Worm (Caenorhabditis elegans): ENCODE data around the gene R08A2.5.
A peak's percentile ranks its signal among the peaks of the same experiment; 100 is the strongest.

R08A2.5 gene

ce11 chrV:14686231-14687105 is 25.9 kb upstream of the R08A2.5 start (continued):
- TF ChIP-seq rec-8 (tag; optimal IDR thresholded peaks at IDR 0.05) (no peak), lsl-1 (GFP tag; optimal IDR thresholded peaks at IDR 0.05) (no peak), mes-4 (tag; optimal IDR thresholded peaks at IDR 0.05) (no peak), egrh-3 (GFP tag; IDR thresholded peaks at IDR 0.05) (no peak), hrde-1 (tag; optimal IDR thresholded peaks at IDR 0.05; ENCODE audit: borderline replicate concordance) (no peak)

- TF ChIP-seq tlf-1 (GFP tag; optimal IDR thresholded peaks at IDR 0.05) (no peak), T26A5.8 (tag; optimal IDR thresholded peaks at IDR 0.05) (no peak), ztf-6 (GFP tag; IDR thresholded peaks at IDR 0.05) (peak; percentile 17; the same call in 1 of the 2 replicates), bed-1 (GFP tag; IDR thresholded peaks at IDR 0.05) (0 out of 2 replicates have a peak, but pooled peaks have one; percentile 15), mcd-1 (GFP tag; IDR thresholded peaks at IDR 0.05) (peak; percentile 40; the same call in 1 of the 2 replicates), snpc-3.4 (tag; optimal IDR thresholded peaks at IDR 0.05) (peak; percentile 26), efl-1 (GFP tag; optimal IDR thresholded peaks at IDR 0.05) (no peak), Y95B8A.8 (GFP tag; IDR thresholded peaks at IDR 0.05) (peak; percentile 7; the same call in 1 of the 2 replicates), cebp-1 (GFP tag; IDR thresholded peaks at IDR 0.05) (no peak), cebp-1 (tag; optimal IDR thresholded peaks at IDR 0.05) (peak; percentile 12), dox-1 (GFP tag; IDR thresholded peaks at IDR 0.05) (peak; percentile 9), B0336.3 (GFP tag; IDR thresholded peaks at IDR 0.05) (peak; percentile 5), lsl-1 (GFP tag; optimal IDR thresholded peaks at IDR 0.05) (peak; percentile 29), unc-62 (GFP tag; optimal IDR thresholded peaks at IDR 0.05) (no peak), nfyb-1 (GFP tag; IDR thresholded peaks at IDR 0.05) (peak; percentile 7; the same call in 1 of the 2 replicates), Y56A3A.18 (GFP tag; IDR thresholded peaks at IDR 0.05) (peak; percentile 23), zfh-2 (GFP tag; conservative IDR thresholded peaks at IDR 0.05) (0 out of 2 replicates have a peak, but pooled peaks have one; percentile 54), ama-1 (optimal IDR thresholded peaks at IDR 0.05) (peak; percentile 65), ama-1 (GFP tag; optimal IDR thresholded peaks at IDR 0.05) (no peak), snpc-4 (GFP tag; optimal IDR thresholded peaks at IDR 0.05) (no peak), snpc-4 (tag; optimal IDR thresholded peaks at IDR 0.05) (peak in 1 of 4 experiments; percentile 30), Y53G8AR.9 (GFP tag; conservative IDR thresholded peaks at IDR 0.05) (peak; percentile 28; the same call in 1 of the 2 replicates), madf-6 (GFP tag; IDR thresholded peaks at IDR 0.05) (peak; percentile 5; the same call in 1 of the 2 replicates), hsf-1 (GFP tag; IDR thresholded peaks at IDR 0.05) (peak; percentile 66), dpff-1 (tag; optimal IDR thresholded peaks at IDR 0.05) (no peak), cebp-2 (GFP tag; IDR thresholded peaks at IDR 0.05) (peak; percentile 33; the same call in 1 of the 2 replicates)
These were observed 25.1 kb upstream of the R08A2.5 start for ce11 chrV:14687106-14687964.

- TF ChIP-seq pbrm-1 (GFP tag; IDR thresholded peaks at IDR 0.05) (peak; percentile 85), nfya-2 (GFP tag; IDR thresholded peaks at IDR 0.05) (peak; percentile 84; the same call in 1 of the 2 replicates), lin-35 (GFP tag; optimal IDR thresholded peaks at IDR 0.05) (peak in 1 of 3 experiments; percentile 62), B0261.1 (tag; optimal IDR thresholded peaks at IDR 0.05) (peak; percentile 6), F23B12.7 (tag; optimal IDR thresholded peaks at IDR 0.05; ENCODE audit: insufficient read depth) (peak; percentile 44), zfh-2 (GFP tag; conservative IDR thresholded peaks at IDR 0.05) (peak; percentile 51), madf-6 (GFP tag; IDR thresholded peaks at IDR 0.05) (peak; percentile 84), lin-40 (tag; optimal IDR thresholded peaks at IDR 0.05) (peak; percentile 52), efl-1 (GFP tag; optimal IDR thresholded peaks at IDR 0.05) (peak; percentile 19), dox-1 (GFP tag; IDR thresholded peaks at IDR 0.05) (peak; percentile 76), ztf-18 (tag; optimal IDR thresholded peaks at IDR 0.05) (peak; percentile 43), tbp1 (GFP tag; optimal IDR thresholded peaks at IDR 0.05) (peak; percentile 67), K12H6.12 (tag; optimal IDR thresholded peaks at IDR 0.05) (peak; percentile 39), atf-7 (tag; optimal IDR thresholded peaks at IDR 0.05) (peak; percentile 34), nhr-80 (tag; optimal IDR thresholded peaks at IDR 0.05) (peak; percentile 32)
These were observed 24.1 kb upstream of the R08A2.5 start, which contains the start of gene C47E8.11 for ce11 chrV:14688097-14688912. C47E8.11 (plus strand) TSS chrV:14688616.

Data from whole organism, young adult.